Fruit fly (Drosophila melanogaster) whole organism, adult: ENCODE measurements around the gene repo.
A peak's percentile ranks its signal among the peaks of the same experiment; 100 is the strongest.

Experiments
- CG11617 ChIP-seq: fragments of 200-800 bp; sonication (Bioruptor generic); optimal IDR thresholded peaks from 2 replicates; lab custom pipeline; 2017; ENCODE audit warnings: mild to moderate bottlenecking, missing biosample characterization, missing genetic modification reagents, missing genetic modification characterization
- CG12768 ChIP-seq: fragments of 200-800 bp; sonication (Bioruptor generic); optimal IDR thresholded peaks from 2 replicates; lab custom pipeline; 2017; ENCODE audit warnings: missing biosample characterization, missing genetic modification characterization, mild to moderate bottlenecking, moderate library complexity, missing genetic modification reagents
- CG14711 ChIP-seq: fragments of 200-800 bp; sonication (Bioruptor generic); optimal IDR thresholded peaks from 2 replicates; lab custom pipeline; 2018; ENCODE audit warnings: missing biosample characterization, mild to moderate bottlenecking, missing genetic modification characterization, moderate library complexity
- CG1620 ChIP-seq: fragments of 200-800 bp; sonication (Bioruptor generic); optimal IDR thresholded peaks from 2 replicates; lab custom pipeline; 2016; ENCODE audit warnings: missing biosample characterization, missing genetic modification characterization
- CG33017 ChIP-seq: fragments of 200-800 bp; sonication (Bioruptor generic); optimal IDR thresholded peaks from 2 replicates; lab custom pipeline; 2018; ENCODE audit warnings: missing biosample characterization, mild to moderate bottlenecking, missing genetic modification characterization, moderate library complexity
- CG5204 ChIP-seq: fragments of 200-800 bp; sonication (Bioruptor generic); optimal IDR thresholded peaks from 2 replicates; lab custom pipeline; 2016; ENCODE audit warnings: missing biosample characterization, missing genetic modification characterization
- CG7045 ChIP-seq: fragments of 200-800 bp; sonication (Bioruptor generic); optimal IDR thresholded peaks from 2 replicates; lab custom pipeline; 2017; ENCODE audit warnings: missing biosample characterization, mild to moderate bottlenecking, missing genetic modification characterization
- CG7101 ChIP-seq: fragments of 200-800 bp; sonication (Bioruptor generic); optimal IDR thresholded peaks from 2 replicates; lab custom pipeline; 2018; ENCODE audit warnings: missing biosample characterization, mild to moderate bottlenecking, missing genetic modification characterization, moderate library complexity
- Clk ChIP-seq: fragments of 200-800 bp; sonication (Bioruptor generic); optimal IDR thresholded peaks from 2 replicates; lab custom pipeline; 2017; ENCODE audit warnings: missing biosample characterization, missing genetic modification characterization
- Crg-1 ChIP-seq: fragments of 200-800 bp; sonication (Bioruptor generic); optimal IDR thresholded peaks from 2 replicates; lab custom pipeline; 2016; ENCODE audit warnings: missing biosample characterization, missing genetic modification characterization
- Hr96 ChIP-seq: fragments of 200-800 bp; sonication (Bioruptor generic); optimal IDR thresholded peaks from 2 replicates; lab custom pipeline; 2016; ENCODE audit warnings: missing biosample characterization, missing genetic modification characterization
- Mnt ChIP-seq: fragments of 200-800 bp; sonication (Bioruptor generic); optimal IDR thresholded peaks from 2 replicates; lab custom pipeline; 2016; ENCODE audit warnings: missing biosample characterization, mild to moderate bottlenecking, missing genetic modification characterization
- bab1 ChIP-seq: fragments of 200-800 bp; sonication (Bioruptor generic); optimal IDR thresholded peaks from 3 replicates; lab custom pipeline; 2019; ENCODE audit warnings: missing biosample characterization, mild to moderate bottlenecking, missing genetic modification characterization, moderate library complexity
- cic ChIP-seq: fragments of 200-800 bp; sonication (Bioruptor generic); optimal IDR thresholded peaks from 2 replicates; lab custom pipeline; 2017; ENCODE audit warnings: missing biosample characterization, mild to moderate bottlenecking, missing genetic modification characterization, moderate library complexity
- cnc ChIP-seq, 2 experiments: fragments of >200 bp; optimal IDR thresholded peaks; 2 replicates each; lab custom pipeline; 2017
- kay ChIP-seq: fragments of 200-800 bp; sonication (Bioruptor generic); peaks from one replicate; lab custom pipeline; 2016; ENCODE audit warnings: missing biosample characterization, missing genetic modification characterization, borderline replicate concordance
- ovo ChIP-seq: fragments of 200-800 bp; sonication (Bioruptor generic); optimal IDR thresholded peaks from 2 replicates; lab custom pipeline; 2016; ENCODE audit warnings: missing biosample characterization, missing genetic modification characterization
- pad ChIP-seq: fragments of 200-800 bp; sonication (Bioruptor generic); optimal IDR thresholded peaks from 3 replicates; lab custom pipeline; 2017; ENCODE audit warnings: missing biosample characterization, missing genetic modification characterization, mild to moderate bottlenecking, moderate library complexity, missing genetic modification reagents
- tj ChIP-seq: fragments of 200-800 bp; sonication (Bioruptor generic); optimal IDR thresholded peaks from 3 replicates; lab custom pipeline; 2017; ENCODE audit warnings: missing biosample characterization, mild to moderate bottlenecking, missing genetic modification characterization, moderate library complexity
- toe ChIP-seq: fragments of 200-800 bp; sonication (Bioruptor generic); optimal IDR thresholded peaks from 2 replicates; lab custom pipeline; 2016; ENCODE audit warnings: missing biosample characterization, missing genetic modification characterization

The repo gene

DNA sequence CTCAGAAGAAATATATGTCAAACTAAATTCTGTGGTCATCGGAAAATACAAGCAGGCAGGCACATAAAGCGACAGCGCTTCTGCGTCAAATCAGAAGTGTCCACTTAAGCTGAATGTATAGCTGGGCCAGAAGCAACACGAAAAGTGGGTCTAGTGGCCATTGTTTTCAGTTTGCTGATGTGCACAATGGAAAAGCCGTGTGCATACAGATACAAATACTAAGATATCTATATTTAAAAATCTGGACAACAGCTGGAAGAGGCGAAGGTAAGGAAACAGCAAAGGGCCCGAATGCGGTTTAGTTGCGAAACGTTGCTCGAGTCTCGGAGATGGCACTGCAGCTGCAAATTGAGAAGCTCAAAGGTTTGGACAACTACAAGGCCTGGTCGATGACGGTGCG lies 14.8 kb downstream of the repo start, which contains the start of gene CG18598:
Gene CG18598 (plus strand): TSS at position 301 of the 400 bp plus-strand sequence.
- TF ChIP-seq CG7101 (tag; lab: Kevin White, UChicago) (no peak), tj (GFP tag; lab: Kevin White, UChicago) (peak; percentile 26)

DNA sequence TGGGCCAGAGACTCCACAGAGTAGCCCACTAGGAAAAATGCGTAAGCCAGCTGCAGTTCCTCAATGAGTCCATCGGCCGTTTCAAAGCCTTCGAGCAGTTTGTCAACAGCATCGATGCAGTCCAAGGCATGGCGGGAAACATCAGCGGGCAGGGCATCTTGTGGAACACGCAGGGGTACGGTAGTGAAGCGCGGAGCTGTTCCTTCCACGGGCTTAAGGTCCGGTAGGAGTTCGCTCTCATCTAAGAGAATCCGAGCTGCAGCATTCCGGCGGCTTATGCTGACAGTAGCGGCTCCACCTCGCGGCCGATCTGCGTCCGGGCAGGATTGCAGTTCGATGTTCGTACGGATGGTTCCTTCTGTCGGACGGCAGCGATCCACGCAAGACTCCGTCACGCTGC lies 15.9 kb downstream of the repo start:
- TF ChIP-seq CG5204 (GFP tag; lab: Kevin White, UChicago) (no peak), cic (no peak), toe (GFP tag; lab: Kevin White, UChicago) (no peak), CG11617 (GFP tag; lab: Kevin White, UChicago) (no peak), Mnt (GFP tag; lab: Kevin White, UChicago) (no peak), tj (GFP tag; lab: Kevin White, UChicago) (no peak), bab1 (no peak), kay (GFP tag; lab: Kevin White, UChicago) (no peak), Hr96 (no peak), pad (GFP tag; lab: Kevin White, UChicago) (no peak), CG7101 (tag; lab: Kevin White, UChicago) (no peak), cnc (optimal IDR thresholded peaks at IDR 0.05; lab: Kevin White, UChicago) (no peak), CG33017 (no peak), ovo (GFP tag; lab: Kevin White, UChicago) (no peak)

DNA sequence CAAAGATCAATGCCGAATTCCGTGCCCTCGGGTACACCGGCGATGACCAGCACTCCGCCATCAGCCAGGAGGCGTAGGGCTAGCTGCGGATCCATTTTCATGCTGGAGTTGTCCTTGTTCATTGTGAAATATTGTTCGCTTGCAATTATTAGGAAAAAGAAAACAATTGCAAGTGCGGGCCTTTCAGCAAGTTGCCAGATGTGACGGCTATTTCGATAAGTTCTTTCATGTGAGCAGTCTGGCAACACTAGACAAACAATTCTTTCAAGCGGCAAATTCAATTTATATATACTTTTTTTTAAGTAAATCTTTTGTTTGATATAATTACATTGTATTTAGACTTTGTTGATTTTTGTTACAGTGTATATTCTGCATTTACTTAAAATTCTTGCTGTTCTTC lies 16.6 kb downstream of the repo start, which contains the start of gene CG12320:
Gene CG12320 (minus strand): TSS at position 157 of the 400 bp plus-strand sequence.
- peak; percentile 45 for TF ChIP-seq bab1
- TF ChIP-seq pad (GFP tag; lab: Kevin White, UChicago) = no peak
- TF ChIP-seq CG33017 = no peak

DNA sequence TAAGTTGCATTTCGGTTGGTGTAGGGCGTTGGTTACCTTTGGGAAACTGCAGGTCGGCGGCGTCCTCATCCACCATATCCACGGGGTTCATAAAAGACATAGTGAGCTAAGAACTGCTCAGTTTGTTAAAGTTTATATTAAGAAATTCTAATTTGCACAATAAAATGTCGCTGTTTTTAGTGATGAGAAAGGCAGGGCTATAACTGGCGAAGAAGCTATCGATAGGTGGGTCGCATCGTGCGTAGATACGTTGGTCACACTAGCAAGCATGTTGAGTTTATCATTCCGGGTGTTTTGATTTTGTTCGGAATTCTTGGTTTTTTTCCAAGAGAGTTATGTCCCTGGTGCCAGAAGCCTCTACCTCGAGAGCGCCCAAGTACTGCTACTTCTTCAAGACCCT lies 19.3 kb downstream of the repo start, which contains the start of the genes Ada2a, Polr2D, Tgs1 and moi:
Gene Ada2a (minus strand): TSS at position 207 of the 400 bp plus-strand sequence.
Gene Polr2D (minus strand): TSS at position 207 of the 400 bp plus-strand sequence.
Gene Tgs1 (plus strand): TSS at position 250 of the 400 bp plus-strand sequence.
Gene moi (plus strand): TSS at position 250 of the 400 bp plus-strand sequence.
- TF ChIP-seq bab1 (peak; percentile 57), CG5204 (GFP tag; lab: Kevin White, UChicago) (no peak), ovo (GFP tag; lab: Kevin White, UChicago) (no peak), Mnt (GFP tag; lab: Kevin White, UChicago) (peak; percentile 21), kay (GFP tag; lab: Kevin White, UChicago) (no peak), CG14711 (tag; lab: Kevin White, UChicago) (no peak), toe (GFP tag; lab: Kevin White, UChicago) (no peak), cnc (optimal IDR thresholded peaks at IDR 0.05; lab: Kevin White, UChicago) (no peak), pad (GFP tag; lab: Kevin White, UChicago) (no peak)

DNA sequence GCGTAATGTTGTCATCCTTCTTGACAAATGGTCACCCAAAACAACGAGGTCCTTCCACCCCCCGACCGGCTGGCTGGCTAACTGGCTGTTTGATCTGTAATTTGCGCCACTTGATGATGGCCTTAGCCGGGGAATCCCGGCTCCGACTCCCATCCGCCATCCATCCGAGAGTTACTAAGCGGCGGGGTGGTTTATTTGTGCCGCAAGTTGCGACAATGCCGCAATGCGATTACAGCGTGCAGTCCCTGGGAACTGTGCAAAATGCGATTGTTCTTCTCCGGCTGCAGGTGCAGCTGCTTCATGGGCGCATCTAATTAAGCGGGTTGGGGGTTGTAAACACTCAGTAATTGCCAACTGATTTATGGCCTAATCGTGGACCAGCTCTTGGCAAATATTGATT lies 24.0 kb downstream of the repo start:
- TF ChIP-seq CG5204 (GFP tag; lab: Kevin White, UChicago) (no peak), cnc (optimal IDR thresholded peaks at IDR 0.05; lab: Kevin White, UChicago) (no peak), CG7045 (GFP tag; lab: Kevin White, UChicago) (no peak), ovo (GFP tag; lab: Kevin White, UChicago) (no peak), Clk (GFP tag; lab: Kevin White, UChicago) (no peak), CG33017 (no peak), toe (GFP tag; lab: Kevin White, UChicago) (no peak), CG14711 (tag; lab: Kevin White, UChicago) (no peak), Crg-1 (no peak)

DNA sequence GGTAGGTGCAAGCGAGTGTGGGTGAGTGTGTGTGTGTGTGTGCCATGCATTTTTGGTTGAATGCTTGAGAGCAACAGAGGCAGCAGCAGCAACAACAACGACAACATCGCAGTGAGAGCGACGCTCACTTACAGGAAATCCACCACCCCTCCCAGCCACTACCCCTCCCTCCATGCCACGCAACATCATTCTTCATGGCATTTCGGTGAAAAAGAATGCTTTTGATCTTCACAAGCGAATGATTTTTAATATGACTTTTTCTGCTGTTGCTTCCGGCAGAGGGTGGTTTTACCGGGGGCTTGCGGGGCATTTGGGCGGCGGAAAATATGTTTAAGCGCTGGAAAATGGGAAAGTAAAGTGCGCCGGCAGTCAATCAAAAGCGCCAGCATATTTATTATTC lies 25.6 kb downstream of the repo start:
- TF ChIP-seq ovo (GFP tag; lab: Kevin White, UChicago) (no peak), cnc (optimal IDR thresholded peaks at IDR 0.05; lab: Kevin White, UChicago) (no peak), Hr96 (no peak), CG14711 (tag; lab: Kevin White, UChicago) (no peak), pad (GFP tag; lab: Kevin White, UChicago) (no peak), CG33017 (no peak), kay (GFP tag; lab: Kevin White, UChicago) (no peak), toe (GFP tag; lab: Kevin White, UChicago) (no peak), CG7101 (tag; lab: Kevin White, UChicago) (no peak), CG5204 (GFP tag; lab: Kevin White, UChicago) (no peak), Crg-1 (no peak), CG7045 (GFP tag; lab: Kevin White, UChicago) (no peak), Mnt (GFP tag; lab: Kevin White, UChicago) (no peak), CG12768 (GFP tag; lab: Kevin White, UChicago) (no peak), cic (no peak), Clk (GFP tag; lab: Kevin White, UChicago) (no peak), CG1620 (GFP tag; lab: Kevin White, UChicago) (no peak), CG11617 (GFP tag; lab: Kevin White, UChicago) (no peak), bab1 (no peak)

DNA sequence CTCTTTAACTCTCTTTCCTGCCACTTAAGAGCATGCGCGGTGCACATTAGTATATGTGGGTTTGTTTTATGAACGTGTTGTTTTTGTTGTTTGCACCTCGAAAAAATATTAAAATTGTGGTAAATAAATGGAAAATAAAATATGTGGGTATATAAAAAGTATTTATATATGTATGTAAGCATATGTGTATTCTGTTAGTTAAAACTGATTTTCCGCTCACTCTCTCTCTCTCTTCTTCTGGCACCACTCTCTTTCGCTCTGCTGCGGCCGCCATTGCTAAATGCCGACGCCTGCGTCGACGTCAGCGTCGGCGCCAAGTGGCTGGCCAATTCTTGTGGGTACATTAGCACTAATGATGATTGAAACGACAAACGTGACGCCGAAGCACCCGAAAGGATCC lies 29.3 kb downstream of the repo start:
- no peak for TF ChIP-seq pad (GFP tag; lab: Kevin White, UChicago)
- no peak for TF ChIP-seq cic
- no peak for TF ChIP-seq bab1
- no peak for TF ChIP-seq CG7045 (GFP tag; lab: Kevin White, UChicago)
- TF ChIP-seq CG14711 (tag; lab: Kevin White, UChicago) = no peak
- no peak for TF ChIP-seq kay (GFP tag; lab: Kevin White, UChicago)
- no peak for TF ChIP-seq Mnt (GFP tag; lab: Kevin White, UChicago)
- TF ChIP-seq toe (GFP tag; lab: Kevin White, UChicago) = no peak
- TF ChIP-seq CG12768 (GFP tag; lab: Kevin White, UChicago) = no peak
- TF ChIP-seq CG5204 (GFP tag; lab: Kevin White, UChicago) = no peak
- TF ChIP-seq CG7101 (tag; lab: Kevin White, UChicago) = no peak
- no peak for TF ChIP-seq CG1620 (GFP tag; lab: Kevin White, UChicago)
- no peak for TF ChIP-seq Crg-1
